Fruit fly (Drosophila melanogaster) whole organism, embryonic: Measurements from ENCODE around the gene ash1.

Experiments
- Aef1 ChIP-seq: fragments of 200-800 bp; sonication (Bioruptor generic); IDR thresholded peaks from 3 replicates; pipeline ENCODE4 v1.3.6; 2022; ENCODE audit warnings: missing biosample characterization, missing genetic modification characterization
- CG10959 ChIP-seq: fragments of 200-800 bp; sonication (Bioruptor generic); IDR thresholded peaks from 2 replicates; pipeline ENCODE4 v1.3.6; 2022; ENCODE audit warnings: missing biosample characterization, missing genetic modification characterization
- CG11504 ChIP-seq: fragments of 200-800 bp; sonication (Bioruptor generic); optimal IDR thresholded peaks from 3 replicates; lab custom pipeline; 2019; ENCODE audit warnings: missing biosample characterization, mild to moderate bottlenecking, missing genetic modification characterization, moderate library complexity
- CG12071 ChIP-seq: fragments of 200-800 bp; sonication (Bioruptor generic); optimal IDR thresholded peaks from 3 replicates; lab custom pipeline; 2018; ENCODE audit warnings: missing biosample characterization, mild to moderate bottlenecking, missing genetic modification characterization
- CG12236 ChIP-seq: fragments of 200-800 bp; sonication (Bioruptor generic); optimal IDR thresholded peaks from 2 replicates; lab custom pipeline; 2016; ENCODE audit warnings: missing biosample characterization, missing genetic modification characterization
- CG1233 ChIP-seq: fragments of 200-800 bp; sonication (Bioruptor generic); optimal IDR thresholded peaks from 4 replicates; lab custom pipeline; 2018; ENCODE audit warnings: missing biosample characterization, mild to moderate bottlenecking, missing genetic modification characterization
- CG12942 ChIP-seq: fragments of 200-800 bp; sonication (Bioruptor generic); optimal IDR thresholded peaks from 3 replicates; lab custom pipeline; 2016; ENCODE audit warnings: missing biosample characterization, missing genetic modification characterization
- CG14860 ChIP-seq: fragments of 200-800 bp; sonication (Bioruptor generic); IDR thresholded peaks from 3 replicates; pipeline ENCODE4 v1.3.6; 2022; ENCODE audit warnings: missing biosample characterization, missing genetic modification characterization; ENCODE audit not compliant: partially characterized antibody
- CG15073 ChIP-seq: fragments of 200-800 bp; sonication (Bioruptor generic); optimal IDR thresholded peaks from 2 replicates; lab custom pipeline; 2016; ENCODE audit warnings: missing biosample characterization, missing genetic modification characterization
- CG15696 ChIP-seq: fragments of 200-800 bp; sonication (Bioruptor generic); optimal IDR thresholded peaks from 2 replicates; lab custom pipeline; 2019; ENCODE audit warnings: missing biosample characterization, mild to moderate bottlenecking, missing genetic modification characterization, moderate library complexity
- CG2116 ChIP-seq: fragments of 200-800 bp; sonication (Bioruptor generic); optimal IDR thresholded peaks from 3 replicates; lab custom pipeline; 2018; ENCODE audit warnings: missing biosample characterization, mild to moderate bottlenecking, missing genetic modification characterization
- CG2120 ChIP-seq: fragments of 200-800 bp; sonication (Bioruptor generic); optimal IDR thresholded peaks from 3 replicates; lab custom pipeline; 2016; ENCODE audit warnings: missing biosample characterization, missing genetic modification characterization
- CG30403 ChIP-seq: fragments of 200-800 bp; sonication (Bioruptor generic); optimal IDR thresholded peaks from 3 replicates; lab custom pipeline; 2016; ENCODE audit warnings: missing biosample characterization, missing genetic modification characterization
- CG3065 ChIP-seq: fragments of 200-800 bp; sonication (Bioruptor generic); optimal IDR thresholded peaks from 2 replicates; lab custom pipeline; 2016; ENCODE audit warnings: missing biosample characterization, missing genetic modification characterization
- CG34422 ChIP-seq: fragments of 200-800 bp; sonication (Bioruptor generic); IDR thresholded peaks from 3 replicates; pipeline ENCODE4 v1.3.6; 2022; ENCODE audit warnings: missing biosample characterization, missing genetic modification characterization
- CG3995 ChIP-seq: fragments of 200-800 bp; sonication (Bioruptor generic); optimal IDR thresholded peaks from 3 replicates; lab custom pipeline; 2016; ENCODE audit warnings: missing biosample characterization, missing genetic modification characterization
- CG5180 ChIP-seq: fragments of 200-800 bp; sonication (Bioruptor generic); optimal IDR thresholded peaks from 3 replicates; lab custom pipeline; 2017; ENCODE audit warnings: missing biosample characterization, missing genetic modification characterization, mild to moderate bottlenecking, moderate library complexity, missing genetic modification reagents
- CG5245 ChIP-seq: fragments of 200-800 bp; sonication (Bioruptor generic); optimal IDR thresholded peaks from 3 replicates; lab custom pipeline; 2016; ENCODE audit warnings: missing biosample characterization, missing genetic modification characterization
- CG6791 ChIP-seq: fragments of 200-800 bp; sonication (Bioruptor generic); IDR thresholded peaks from 3 replicates; pipeline ENCODE4 v1.3.6; 2022; ENCODE audit warnings: missing biosample characterization, missing genetic modification characterization; ENCODE audit not compliant: partially characterized antibody
- CG9437 ChIP-seq: fragments of 200-800 bp; sonication (Bioruptor generic); optimal IDR thresholded peaks from 2 replicates; lab custom pipeline; 2018; ENCODE audit warnings: missing biosample characterization, mild to moderate bottlenecking, missing genetic modification characterization
- CG9932 ChIP-seq: fragments of 200-800 bp; sonication (Bioruptor generic); IDR thresholded peaks from 2 replicates; pipeline ENCODE4 v1.3.6; 2022; ENCODE audit warnings: missing biosample characterization, missing genetic modification characterization
- Camta ChIP-seq: fragments of 200-800 bp; sonication (Bioruptor generic); optimal IDR thresholded peaks from 2 replicates; lab custom pipeline; 2016; ENCODE audit warnings: missing biosample characterization, missing genetic modification characterization
- CrebB ChIP-seq: fragments of 200-800 bp; sonication (Bioruptor generic); optimal IDR thresholded peaks from 3 replicates; lab custom pipeline; 2018; ENCODE audit warnings: missing biosample characterization, mild to moderate bottlenecking, missing genetic modification characterization
- E2f2 ChIP-seq: fragments of 200-800 bp; sonication (Bioruptor generic); IDR thresholded peaks from 2 replicates; pipeline ENCODE4 v1.3.6; 2022; ENCODE audit warnings: missing biosample characterization, missing genetic modification characterization
- H2.0 ChIP-seq: fragments of 200-800 bp; sonication (Bioruptor generic); IDR thresholded peaks from 2 replicates; pipeline ENCODE4 v1.3.6; 2022; ENCODE audit warnings: missing biosample characterization, missing genetic modification characterization
- HLH4C ChIP-seq: fragments of 200-800 bp; sonication (Bioruptor generic); IDR thresholded peaks from 3 replicates; pipeline ENCODE4 v1.3.6; 2022; ENCODE audit warnings: missing biosample characterization, missing genetic modification characterization; ENCODE audit not compliant: partially characterized antibody
- HmgD ChIP-seq: fragments of 200-800 bp; sonication (Bioruptor generic); optimal IDR thresholded peaks from 3 replicates; lab custom pipeline; 2016; ENCODE audit warnings: missing biosample characterization, missing genetic modification characterization
- Hsf ChIP-seq: fragments of 200-800 bp; sonication (Bioruptor generic); optimal IDR thresholded peaks from 3 replicates; lab custom pipeline; 2016; ENCODE audit warnings: missing biosample characterization, missing genetic modification characterization
- MBD-R2 ChIP-seq: fragments of 200-800 bp; sonication (Bioruptor generic); IDR thresholded peaks from 2 replicates; pipeline ENCODE4 v1.3.6; 2022; ENCODE audit warnings: missing biosample characterization, missing genetic modification characterization
- MESR4 ChIP-seq: fragments of 200-800 bp; sonication (Bioruptor generic); optimal IDR thresholded peaks from 2 replicates; lab custom pipeline; 2018; ENCODE audit warnings: missing biosample characterization, mild to moderate bottlenecking, missing genetic modification characterization, moderate library complexity
- NK7.1 ChIP-seq: fragments of 200-800 bp; sonication (Bioruptor generic); optimal IDR thresholded peaks from 3 replicates; lab custom pipeline; 2016; ENCODE audit warnings: missing biosample characterization, missing genetic modification characterization
- YL-1 ChIP-seq: fragments of 200-800 bp; sonication (Bioruptor generic); optimal IDR thresholded peaks from 3 replicates; lab custom pipeline; 2017; ENCODE audit warnings: missing biosample characterization, mild to moderate bottlenecking, missing genetic modification characterization
- al ChIP-seq: fragments of 200-800 bp; sonication (Bioruptor generic); IDR thresholded peaks from 2 replicates; pipeline ENCODE4 v1.3.6; 2022; ENCODE audit warnings: missing biosample characterization, missing genetic modification characterization
- ap ChIP-seq: fragments of 200-800 bp; sonication (Bioruptor generic); IDR thresholded peaks from 2 replicates; pipeline ENCODE4 v1.3.6; 2022; ENCODE audit warnings: missing biosample characterization, missing genetic modification characterization
- ara ChIP-seq: fragments of 200-800 bp; sonication (Bioruptor generic); IDR thresholded peaks from 2 replicates; pipeline ENCODE4 v1.3.6; 2022; ENCODE audit warnings: missing biosample characterization, missing genetic modification characterization
- bigmax ChIP-seq: fragments of 200-800 bp; sonication (Bioruptor generic); optimal IDR thresholded peaks from 2 replicates; lab custom pipeline; 2018; ENCODE audit warnings: missing biosample characterization, mild to moderate bottlenecking, missing genetic modification characterization
- cg ChIP-seq: fragments of 200-800 bp; sonication (Bioruptor generic); optimal IDR thresholded peaks from 3 replicates; lab custom pipeline; 2019; ENCODE audit warnings: missing biosample characterization, mild to moderate bottlenecking, missing genetic modification characterization, moderate library complexity
- cwo ChIP-seq: fragments of 200-800 bp; sonication (Bioruptor generic); optimal IDR thresholded peaks from 3 replicates; lab custom pipeline; 2017; ENCODE audit warnings: missing biosample characterization, missing genetic modification characterization, mild to moderate bottlenecking, moderate library complexity, missing genetic modification reagents
- ewg ChIP-seq: fragments of 200-800 bp; sonication (Bioruptor generic); optimal IDR thresholded peaks from 3 replicates; lab custom pipeline; 2017; ENCODE audit warnings: mild to moderate bottlenecking, missing biosample characterization, missing genetic modification reagents, missing genetic modification characterization
- exex ChIP-seq: fragments of 200-800 bp; sonication (Bioruptor generic); optimal IDR thresholded peaks from 4 replicates; lab custom pipeline; 2018; ENCODE audit warnings: missing biosample characterization, mild to moderate bottlenecking, missing genetic modification characterization, moderate library complexity
- fu2 ChIP-seq: fragments of 200-800 bp; sonication (Bioruptor generic); optimal IDR thresholded peaks from 2 replicates; lab custom pipeline; 2016; ENCODE audit warnings: missing biosample characterization, missing genetic modification characterization
- gce ChIP-seq: fragments of 200-800 bp; sonication (Bioruptor generic); IDR thresholded peaks from 3 replicates; pipeline ENCODE4 v1.3.6; 2022; ENCODE audit warnings: missing biosample characterization, missing genetic modification characterization
- grau ChIP-seq: fragments of 200-800 bp; optimal IDR thresholded peaks from 3 replicates; lab custom pipeline; 2019; ENCODE audit warnings: missing biosample characterization, mild to moderate bottlenecking, missing genetic modification characterization, moderate library complexity
- gsb ChIP-seq: fragments of 200-800 bp; sonication (Bioruptor generic); IDR thresholded peaks from 2 replicates; pipeline ENCODE4 v1.3.6; 2022; ENCODE audit warnings: missing biosample characterization, missing genetic modification characterization
- hbn ChIP-seq: fragments of 200-800 bp; sonication (Bioruptor generic); IDR thresholded peaks from 2 replicates; pipeline ENCODE4 v1.3.6; 2022; ENCODE audit warnings: missing biosample characterization, missing genetic modification characterization; ENCODE audit not compliant: partially characterized antibody
- hth ChIP-seq: fragments of >200 bp; optimal IDR thresholded peaks from 2 replicates; lab custom pipeline; 2017; ENCODE audit warnings: inconsistent platforms
- onecut ChIP-seq: fragments of 200-800 bp; sonication (Bioruptor generic); IDR thresholded peaks from 2 replicates; pipeline ENCODE4 v1.3.6; 2022; ENCODE audit warnings: missing biosample characterization, missing genetic modification characterization
- rib ChIP-seq: fragments of 200-800 bp; sonication (Bioruptor generic); IDR thresholded peaks from 2 replicates; pipeline ENCODE4 v1.3.6; 2022; ENCODE audit warnings: missing biosample characterization, missing genetic modification characterization
- shn ChIP-seq: fragments of 200-800 bp; sonication (Bioruptor generic); optimal IDR thresholded peaks from 3 replicates; lab custom pipeline; 2016; ENCODE audit warnings: missing biosample characterization, missing genetic modification characterization
- zfh1 ChIP-seq: fragments of 200-800 bp; sonication (Bioruptor generic); IDR thresholded peaks from 3 replicates; pipeline ENCODE4 v1.3.6; 2022; ENCODE audit warnings: missing biosample characterization, missing genetic modification characterization

ash1 gene

DNA sequence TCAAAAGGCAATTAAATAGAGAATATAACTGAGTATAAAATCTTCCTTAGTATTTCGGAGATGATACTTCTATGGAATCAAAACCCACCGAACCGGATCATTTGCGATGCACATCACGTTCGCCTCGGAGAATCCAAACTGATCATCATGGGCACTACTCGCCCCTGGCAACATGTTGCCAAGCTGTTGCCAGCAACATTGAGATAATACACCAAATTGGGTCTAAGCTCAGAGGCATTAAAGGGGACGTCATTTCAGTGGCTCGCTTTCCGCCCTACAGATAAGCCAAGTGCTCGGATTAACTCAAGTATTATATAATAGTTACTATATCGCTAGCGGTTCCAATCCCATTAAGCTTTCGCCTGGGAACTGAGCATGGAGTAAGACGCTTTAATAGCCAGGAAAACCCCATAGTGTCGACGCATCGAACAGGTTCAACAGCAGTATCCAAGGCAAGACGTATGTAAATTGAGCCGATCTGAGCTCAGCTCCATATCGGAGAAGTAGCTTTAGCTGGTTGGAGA, 7.5 kb upstream of the ash1 start, which contains the start of the genes lush and CG9372 (continued):
- TF ChIP-seq gsb (GFP tag; lab: Robert Waterston, UW) (no peak), CG12236 (GFP tag; lab: Kevin White, UChicago) (no peak), CG15696 (tag; lab: Kevin White, UChicago) (no peak), Aef1 (GFP tag; lab: Robert Waterston, UW) (no peak)

DNA sequence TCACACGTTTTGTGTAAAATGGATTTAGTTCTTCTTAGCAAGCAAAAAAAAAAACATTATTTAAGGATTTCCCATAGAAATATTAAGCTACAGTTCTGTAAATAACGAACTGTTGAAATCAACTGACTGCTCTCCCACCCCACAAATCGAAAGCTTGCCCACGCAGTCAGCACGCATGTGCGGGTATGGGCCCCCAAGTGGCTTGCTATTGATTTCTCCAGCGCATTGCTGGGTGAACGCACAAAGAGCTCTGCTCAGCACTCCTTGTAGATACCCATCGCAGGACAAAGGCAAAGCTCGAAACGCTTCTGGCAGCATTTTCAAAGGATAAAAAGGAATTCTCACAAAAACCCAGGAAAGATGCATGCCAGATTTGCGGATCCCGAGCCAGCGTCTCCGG, 2.9 kb upstream of the ash1 start, which contains the start of gene CG9368:
Gene CG9368, plus strand, starts transcription at position 221 of the 400 bp plus-strand sequence.
- TF ChIP-seq CG2120 (GFP tag; lab: Kevin White, UChicago) (no peak), onecut (GFP tag; lab: Robert Waterston, UW) (peak; percentile 100), CG30403 (GFP tag; lab: Kevin White, UChicago) (no peak), Camta (GFP tag; lab: Kevin White, UChicago) (no peak), exex (tag; lab: Kevin White, UChicago) (no peak), CG11504 (tag; lab: Kevin White, UChicago) (peak; percentile 17), zfh1 (GFP tag; lab: Robert Waterston, UW) (no peak), hth (no peak), CG1233 (GFP tag; lab: Kevin White, UChicago) (no peak), MBD-R2 (GFP tag; lab: Robert Waterston, UW) (peak; percentile 83), CG10959 (GFP tag; lab: Robert Waterston, UW) (no peak), CG3995 (GFP tag; lab: Kevin White, UChicago) (no peak), ap (GFP tag; lab: Robert Waterston, UW) (no peak), CG2116 (GFP tag; lab: Kevin White, UChicago) (no peak), CG5180 (no peak), gce (no peak), cg (no peak), CG15073 (GFP tag; lab: Kevin White, UChicago) (no peak), YL-1 (peak; percentile 10), H2.0 (GFP tag; lab: Robert Waterston, UW) (no peak), HLH4C (GFP tag; lab: Robert Waterston, UW) (no peak), al (GFP tag; lab: Robert Waterston, UW) (no peak), ara (GFP tag; lab: Robert Waterston, UW) (no peak), CG34422 (no peak), MESR4 (GFP tag; lab: Kevin White, UChicago) (peak; percentile 35), CrebB (tag; lab: Kevin White, UChicago) (no peak), CG5245 (no peak), CG6791 (GFP tag; lab: Robert Waterston, UW) (no peak), grau (tag; lab: Kevin White, UChicago) (no peak), CG12071 (GFP tag; lab: Kevin White, UChicago) (no peak), rib (GFP tag; lab: Robert Waterston, UW) (no peak), NK7.1 (no peak), HmgD (GFP tag; lab: Kevin White, UChicago) (no peak), CG12942 (GFP tag; lab: Kevin White, UChicago) (no peak), Hsf (GFP tag; lab: Kevin White, UChicago) (no peak), CG3065 (GFP tag; lab: Kevin White, UChicago) (no peak), CG9437 (GFP tag; lab: Kevin White, UChicago) (no peak), shn (GFP tag; lab: Kevin White, UChicago) (no peak), CG14860 (no peak), cwo (no peak), hbn (GFP tag; lab: Robert Waterston, UW) (no peak), fu2 (GFP tag; lab: Kevin White, UChicago) (no peak), E2f2 (GFP tag; lab: Robert Waterston, UW) (no peak), bigmax (GFP tag; lab: Kevin White, UChicago) (no peak), ewg (GFP tag; lab: Kevin White, UChicago) (peak; percentile 96), CG9932 (no peak)
